Worm (Caenorhabditis elegans): ENCODE measurements around the gene D1054.9.

DNA sequence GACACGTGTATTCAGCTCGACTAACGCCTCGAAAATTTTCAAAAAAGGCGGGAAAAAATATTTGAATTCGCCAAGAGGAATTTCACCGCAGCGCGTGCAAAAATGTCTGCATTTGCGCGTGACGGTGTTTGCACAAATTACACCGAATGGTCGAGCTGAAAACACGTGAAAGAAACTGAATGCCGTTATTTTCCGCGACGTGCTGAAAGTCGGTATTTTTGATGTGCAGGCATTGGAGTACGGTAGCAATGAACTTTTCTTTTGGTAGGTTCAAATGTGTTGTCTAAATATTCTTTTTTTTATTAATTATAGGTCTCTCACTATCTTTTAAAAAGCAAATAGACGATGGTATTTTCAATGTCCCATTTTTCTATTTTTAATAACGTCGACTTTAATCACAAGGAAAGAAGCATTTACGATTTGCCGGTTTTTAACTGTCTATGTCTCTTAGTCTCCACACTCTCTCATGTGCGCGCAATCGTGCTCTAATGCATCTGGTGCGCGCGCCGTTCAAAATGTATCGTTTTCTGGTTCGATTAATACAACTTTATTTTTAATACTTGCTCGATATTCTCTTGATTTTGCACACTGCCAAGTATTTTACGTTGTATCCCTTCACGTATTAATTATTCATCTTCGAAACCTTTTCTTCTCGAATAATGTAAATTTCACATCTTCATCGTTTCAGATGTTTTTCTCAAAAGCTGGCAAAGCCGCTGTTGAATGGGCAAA lies 22.7 kb upstream of the D1054.9 start, which contains the start of the genes C29A12.1 and lig-1:
- TF ChIP-seq elt-1 (tag; optimal IDR thresholded peaks at IDR 0.05): no peak
- no peak for TF ChIP-seq elt-3 (tag; optimal IDR thresholded peaks at IDR 0.05)
- TF ChIP-seq nhr-237 (tag; optimal IDR thresholded peaks at IDR 0.05): no peak
- no peak for TF ChIP-seq nhr-12 (tag; optimal IDR thresholded peaks at IDR 0.05)
- TF ChIP-seq nhr-10 (tag; optimal IDR thresholded peaks at IDR 0.05): no peak
- TF ChIP-seq ztf-11 (tag; optimal IDR thresholded peaks at IDR 0.05): no peak
